Fruit fly (Drosophila melanogaster) whole organism, larva: ENCODE data around the gene ari-1.

Source experiments
- noc ChIP-seq: fragments of 200-800 bp; sonication (Bioruptor generic); optimal IDR thresholded peaks from 3 replicates; lab custom pipeline; 2019; ENCODE audit warnings: missing biosample characterization, mild to moderate bottlenecking, missing genetic modification characterization, moderate library complexity

Gene ari-1

dm6 chrX:18125520-18125919 lies 12.1 kb downstream of the ari-1 start:
- TF ChIP-seq noc (tag; lab: Kevin White, UChicago), result no peak

- no peak for TF ChIP-seq noc (tag; lab: Kevin White, UChicago)
Measured at dm6 chrX:18118519-18118918, 19.1 kb downstream of the ari-1 start.

dm6 chrX:18116811-18117383 lies 20.7 kb downstream of the ari-1 start, which contains the start of gene wupA:
wupA (minus strand) TSS chrX:18116922.
- TF ChIP-seq noc (tag; lab: Kevin White, UChicago), result no peak

dm6 chrX:18114770-18115169 lies 22.8 kb downstream of the ari-1 start:
- no peak for TF ChIP-seq noc (tag; lab: Kevin White, UChicago)

- TF ChIP-seq noc (tag; lab: Kevin White, UChicago), result no peak
Measured at dm6 chrX:18108676-18109075, 28.9 kb downstream of the ari-1 start.

dm6 chrX:18106686-18107085 lies 30.9 kb downstream of the ari-1 start:
- no peak for TF ChIP-seq noc (tag; lab: Kevin White, UChicago)

dm6 chrX:18103353-18103752 lies 34.2 kb downstream of the ari-1 start, which contains the start of gene CG7135:
CG7135 (plus strand) TSS chrX:18103653.
- TF ChIP-seq noc (tag; lab: Kevin White, UChicago), result no peak

dm6 chrX:18101778-18102177 lies 35.8 kb downstream of the ari-1 start, which contains the start of gene Taf8:
Taf8 (plus strand) TSS chrX:18101970.
- TF ChIP-seq noc (tag; lab: Kevin White, UChicago), result no peak

dm6 chrX:18101098-18101711 lies 36.4 kb downstream of the ari-1 start, which contains the start of gene Mvb12:
Mvb12 (minus strand) TSS chrX:18101314.
- TF ChIP-seq noc (tag; lab: Kevin White, UChicago), result peak; percentile 21

- TF ChIP-seq noc (tag; lab: Kevin White, UChicago), result no peak
Measured at dm6 chrX:18100146-18100669, 37.4 kb downstream of the ari-1 start.

dm6 chrX:18094747-18095352 lies 42.7 kb downstream of the ari-1 start:
- peak; percentile 87 for TF ChIP-seq noc (tag; lab: Kevin White, UChicago)

- TF ChIP-seq noc (tag; lab: Kevin White, UChicago), result no peak
Measured at dm6 chrX:18094130-18094529, 43.5 kb downstream of the ari-1 start.

- TF ChIP-seq noc (tag; lab: Kevin White, UChicago), result peak; percentile 81
Measured at dm6 chrX:18092810-18093222, 44.8 kb downstream of the ari-1 start, which contains the start of gene RhoGAP16F. RhoGAP16F (plus strand) TSS chrX:18093145.

- TF ChIP-seq noc (tag; lab: Kevin White, UChicago), result no peak
Measured at dm6 chrX:18092126-18092525, 45.5 kb downstream of the ari-1 start.

dm6 chrX:18091159-18091676 lies 46.4 kb downstream of the ari-1 start, which contains the start of gene scu:
scu (plus strand) TSS chrX:18091259.
- TF ChIP-seq noc (tag; lab: Kevin White, UChicago), result peak; percentile 29

- no peak for TF ChIP-seq noc (tag; lab: Kevin White, UChicago)
Measured at dm6 chrX:18090333-18090732, 47.3 kb downstream of the ari-1 start, which contains the start of gene Swt1. Swt1 (minus strand) TSS chrX:18090509.
